Worm (Caenorhabditis elegans) whole organism, late embryonic: Measurements from ENCODE around the gene fip-2.

ENCODE experiments used
- lin-11 ChIP-seq: fragments of 200-800 bp; sonication (Bioruptor generic); optimal IDR thresholded peaks from 2 replicates; lab custom pipeline; 2018; ENCODE audit warnings: mild to moderate bottlenecking, missing genetic modification characterization, missing compliant biosample characterization
- nfya-1 ChIP-seq: sonication (generic microtip); optimal IDR thresholded peaks from 2 replicates; lab custom pipeline; 2017; ENCODE audit warnings: missing genetic modification characterization, mild to moderate bottlenecking, missing compliant biosample characterization, antibody characterized with exemption, moderate library complexity
- nhr-11 ChIP-seq: fragments of 150-350 bp; optimal IDR thresholded peaks from 2 replicates; lab custom pipeline; 2014; ENCODE audit warnings: missing biosample characterization, missing genetic modification characterization
- odd-2 ChIP-seq: sonication (generic microtip); optimal IDR thresholded peaks from 2 replicates; lab custom pipeline; 2017; ENCODE audit warnings: antibody characterized with exemption, mild to moderate bottlenecking, missing genetic modification characterization, missing compliant biosample characterization
- pag-3 ChIP-seq: sonication (generic microtip); optimal IDR thresholded peaks from 2 replicates; lab custom pipeline; 2016; ENCODE audit warnings: missing compliant biosample characterization, missing genetic modification characterization, borderline replicate concordance
- pat-9 ChIP-seq: fragments of 200-800 bp; sonication (Bioruptor generic); optimal IDR thresholded peaks from 2 replicates; lab custom pipeline; 2018; ENCODE audit warnings: mild to moderate bottlenecking, missing genetic modification characterization, moderate library complexity, missing compliant biosample characterization
- pha-4 ChIP-seq: fragments of 150-350 bp; optimal IDR thresholded peaks from 2 replicates; lab custom pipeline; 2018; ENCODE audit warnings: missing biosample characterization, missing genetic modification reagents, missing genetic modification characterization
- rnt-1 ChIP-seq: sonication (generic microtip); optimal IDR thresholded peaks from 2 replicates; lab custom pipeline; 2016; ENCODE audit warnings: missing genetic modification characterization, missing compliant biosample characterization
- unc-55 ChIP-seq: sonication (generic microtip); optimal IDR thresholded peaks from 2 replicates; lab custom pipeline; 2017; ENCODE audit warnings: missing biosample characterization, missing genetic modification reagents, missing genetic modification characterization

ce11 chrV:9076273-9076672 lies 8.5 kb downstream of the fip-2 start, which contains the start of gene T27E4.7:
- TF ChIP-seq nhr-11 (tag; lab: Kevin White, UChicago) (no peak), pha-4 (no peak), lin-11 (tag; lab: Kevin White, UChicago) (no peak), pag-3 (no peak), unc-55 (no peak), rnt-1 (no peak), pat-9 (tag; lab: Kevin White, UChicago) (no peak), nfya-1 (tag; lab: Kevin White, UChicago) (no peak), odd-2 (tag; lab: Kevin White, UChicago) (no peak)
